Worm (Caenorhabditis elegans) whole organism, L1 larva: Measurements from ENCODE around the gene alr-1.

Experiments
- C16A3.4 ChIP-seq: fragments of 150-350 bp; optimal IDR thresholded peaks from 2 replicates; lab custom pipeline; 2014; ENCODE audit warnings: missing biosample characterization, missing genetic modification characterization
- F16B12.6 ChIP-seq: fragments of 150-350 bp; optimal IDR thresholded peaks from 2 replicates; lab custom pipeline; 2014; ENCODE audit warnings: missing biosample characterization, missing genetic modification characterization
- Y116A8C.19 ChIP-seq: sonication (generic microtip); optimal IDR thresholded peaks from 2 replicates; lab custom pipeline; 2016; ENCODE audit warnings: missing compliant biosample characterization, missing genetic modification characterization, borderline replicate concordance
- aly-2 ChIP-seq: fragments of 150-350 bp; optimal IDR thresholded peaks from 2 replicates; lab custom pipeline; 2014; ENCODE audit warnings: missing biosample characterization, missing genetic modification characterization
- ama-1 ChIP-seq: fragments of 150-350 bp; optimal IDR thresholded peaks from 2 replicates; lab custom pipeline; 2014
- ceh-63 ChIP-seq: fragments of 200-800 bp; sonication (Bioruptor generic); optimal IDR thresholded peaks from 2 replicates; lab custom pipeline; 2018; ENCODE audit warnings: mild to moderate bottlenecking, missing genetic modification characterization, missing compliant biosample characterization
- ceh-8 ChIP-seq: fragments of 200-800 bp; sonication (Bioruptor generic); optimal IDR thresholded peaks from 2 replicates; lab custom pipeline; 2018; ENCODE audit warnings: mild to moderate bottlenecking, missing genetic modification characterization, moderate library complexity, missing compliant biosample characterization
- ceh-90 ChIP-seq: sonication (generic microtip); optimal IDR thresholded peaks from 2 replicates; lab custom pipeline; 2016; ENCODE audit warnings: missing genetic modification characterization, missing compliant biosample characterization
- dpl-1 ChIP-seq, 3 experiments: fragments of 150-350 bp in 2 of 3; sonication (generic microtip) in 1 of 3; optimal IDR thresholded peaks; 2 replicates each; lab custom pipeline; 2014 to 2017; ENCODE audit warnings: missing biosample characterization in 3 of 3, missing genetic modification characterization in 3 of 3, missing genetic modification reagents in 3 of 3
- dsc-1 ChIP-seq: sonication (generic microtip); optimal IDR thresholded peaks from 2 replicates; lab custom pipeline; 2016; ENCODE audit warnings: mild to moderate bottlenecking, missing genetic modification characterization, missing compliant biosample characterization
- efl-3 ChIP-seq: fragments of 200-800 bp; sonication (Bioruptor generic); optimal IDR thresholded peaks from 2 replicates; lab custom pipeline; 2018; ENCODE audit warnings: mild to moderate bottlenecking, missing genetic modification characterization, missing compliant biosample characterization
- egl-27 ChIP-seq, 2 experiments: fragments of 150-350 bp in 1 of 2; sonication (generic microtip); optimal IDR thresholded peaks; 3 replicates each; lab custom pipeline; 2017 to 2018; ENCODE audit warnings: missing biosample characterization in 2 of 2, missing genetic modification characterization in 2 of 2, missing genetic modification reagents in 2 of 2
- elt-2 ChIP-seq: sonication (generic microtip); optimal IDR thresholded peaks from 2 replicates; lab custom pipeline; 2016; ENCODE audit warnings: missing genetic modification characterization, mild to moderate bottlenecking, inconsistent platforms, missing compliant biosample characterization, missing genetic modification reagents
- elt-3 ChIP-seq, 6 experiments: fragments of 150-350 bp in 1 of 6; sonication (generic microtip); optimal IDR thresholded peaks; 2 replicates each; lab custom pipeline; 2017 to 2018; ENCODE audit warnings: missing biosample characterization in 6 of 6, missing genetic modification characterization in 6 of 6, inconsistent platforms in 1 of 6
- ets-5 ChIP-seq: fragments of 200-800 bp; sonication (Bioruptor generic); IDR thresholded peaks from 2 replicates; pipeline ENCODE4 v1.3.6; 2022; ENCODE audit warnings: missing genetic modification characterization, missing compliant biosample characterization
- fkh-4 ChIP-seq: sonication (generic microtip); optimal IDR thresholded peaks from 2 replicates; lab custom pipeline; 2016; ENCODE audit warnings: missing compliant biosample characterization, missing genetic modification characterization, borderline replicate concordance
- grh-1 ChIP-seq: fragments of 200-800 bp; sonication (Bioruptor generic); IDR thresholded peaks from 2 replicates; pipeline ENCODE4 v1.3.6; 2022; ENCODE audit warnings: missing genetic modification reagents, missing genetic modification characterization, missing compliant biosample characterization
- hpl-2 ChIP-seq: fragments of 150-350 bp; optimal IDR thresholded peaks from 2 replicates; lab custom pipeline; 2014; ENCODE audit warnings: missing biosample characterization, missing genetic modification reagents, missing genetic modification characterization
- irx-1 ChIP-seq: sonication (generic microtip); optimal IDR thresholded peaks from 2 replicates; lab custom pipeline; 2016; ENCODE audit warnings: missing genetic modification characterization, missing compliant biosample characterization
- lin-14 ChIP-seq: fragments of 200-800 bp; sonication (Bioruptor generic); optimal IDR thresholded peaks from 2 replicates; lab custom pipeline; 2018; ENCODE audit warnings: mild to moderate bottlenecking, missing genetic modification characterization, moderate library complexity, missing compliant biosample characterization
- lin-15B ChIP-seq: fragments of 150-350 bp; sonication (generic microtip); optimal IDR thresholded peaks from 3 replicates; lab custom pipeline; 2014; ENCODE audit warnings: missing biosample characterization, missing genetic modification characterization
- lin-39 ChIP-seq: fragments of 150-350 bp; optimal IDR thresholded peaks from 2 replicates; lab custom pipeline; 2014; ENCODE audit warnings: missing biosample characterization, missing genetic modification reagents, missing genetic modification characterization
- lsy-2 ChIP-seq, 2 experiments: fragments of 150-350 bp; optimal IDR thresholded peaks; 2 replicates each; lab custom pipeline; 2014; ENCODE audit warnings: missing biosample characterization in 2 of 2, missing genetic modification characterization in 2 of 2
- mdl-1 ChIP-seq, 2 experiments: fragments of 150-350 bp; optimal IDR thresholded peaks; 2 replicates each; lab custom pipeline; 2014 to 2017; ENCODE audit warnings: missing biosample characterization in 2 of 2, missing genetic modification characterization in 2 of 2, inconsistent platforms in 1 of 2
- nhr-11 ChIP-seq: fragments of 150-350 bp; optimal IDR thresholded peaks from 2 replicates; lab custom pipeline; 2014; ENCODE audit warnings: missing biosample characterization, missing genetic modification characterization
- nhr-12 ChIP-seq: sonication (generic microtip); optimal IDR thresholded peaks from 2 replicates; lab custom pipeline; 2017; ENCODE audit warnings: missing biosample characterization, missing genetic modification characterization
- nhr-20 ChIP-seq: sonication (generic microtip); optimal IDR thresholded peaks from 2 replicates; lab custom pipeline; 2016; ENCODE audit warnings: mild to moderate bottlenecking, missing genetic modification characterization, missing compliant biosample characterization
- nhr-28 ChIP-seq: fragments of 150-350 bp; optimal IDR thresholded peaks from 2 replicates; lab custom pipeline; 2014; ENCODE audit warnings: missing biosample characterization, missing genetic modification characterization
- nhr-47 ChIP-seq: sonication (generic microtip); optimal IDR thresholded peaks from 2 replicates; lab custom pipeline; 2016; ENCODE audit warnings: mild to moderate bottlenecking, missing genetic modification characterization, moderate library complexity, missing compliant biosample characterization
- nhr-71 ChIP-seq: sonication (generic microtip); optimal IDR thresholded peaks from 2 replicates; lab custom pipeline; 2016; ENCODE audit warnings: mild to moderate bottlenecking, missing genetic modification characterization, moderate library complexity, missing compliant biosample characterization
- nhr-76 ChIP-seq: sonication (generic microtip); optimal IDR thresholded peaks from 2 replicates; lab custom pipeline; 2017; ENCODE audit warnings: missing biosample characterization, missing genetic modification characterization
- nhr-85 ChIP-seq: sonication (generic microtip); peaks from one replicate; lab custom pipeline; 2016; ENCODE audit warnings: missing genetic modification characterization, inconsistent platforms, missing compliant biosample characterization
- pag-3 ChIP-seq: sonication (generic microtip); optimal IDR thresholded peaks from 2 replicates; lab custom pipeline; 2017; ENCODE audit warnings: missing genetic modification characterization, mild to moderate bottlenecking, missing compliant biosample characterization, antibody characterized with exemption, borderline replicate concordance; ENCODE audit not compliant: insufficient read depth
- pax-3 ChIP-seq: fragments of 200-800 bp; sonication (Bioruptor generic); optimal IDR thresholded peaks from 2 replicates; lab custom pipeline; 2018; ENCODE audit warnings: mild to moderate bottlenecking, missing genetic modification characterization, moderate library complexity, missing compliant biosample characterization
- rnt-1 ChIP-seq: sonication (generic microtip); optimal IDR thresholded peaks from 2 replicates; lab custom pipeline; 2016; ENCODE audit warnings: mild to moderate bottlenecking, missing genetic modification characterization, moderate library complexity, missing compliant biosample characterization
- skn-1 ChIP-seq: fragments of 150-350 bp; optimal IDR thresholded peaks from 2 replicates; lab custom pipeline; 2014; ENCODE audit warnings: missing biosample characterization, missing genetic modification characterization
- snpc-4 ChIP-seq: fragments of 150-350 bp; optimal IDR thresholded peaks from 2 replicates; lab custom pipeline; 2014; ENCODE audit warnings: missing biosample characterization, missing genetic modification characterization
- sptf-1 ChIP-seq: fragments of 150-350 bp; optimal IDR thresholded peaks from 2 replicates; lab custom pipeline; 2014; ENCODE audit warnings: missing biosample characterization, missing genetic modification characterization
- swsn-7 ChIP-seq: sonication (generic microtip); optimal IDR thresholded peaks from 2 replicates; lab custom pipeline; 2016; ENCODE audit warnings: missing genetic modification characterization, missing compliant biosample characterization
- tbx-2 ChIP-seq: sonication (generic microtip); optimal IDR thresholded peaks from 2 replicates; lab custom pipeline; 2016; ENCODE audit warnings: missing genetic modification characterization, missing compliant biosample characterization
- unc-130 ChIP-seq: fragments of 150-350 bp; optimal IDR thresholded peaks from 2 replicates; lab custom pipeline; 2017; ENCODE audit warnings: missing biosample characterization, missing genetic modification characterization, inconsistent platforms
- unc-30 ChIP-seq: sonication (generic microtip); optimal IDR thresholded peaks from 2 replicates; lab custom pipeline; 2017; ENCODE audit warnings: missing biosample characterization, missing genetic modification characterization
- unc-86 ChIP-seq: sonication (generic microtip); optimal IDR thresholded peaks from 2 replicates; lab custom pipeline; 2016; ENCODE audit warnings: missing genetic modification characterization, missing compliant biosample characterization
- zag-1 ChIP-seq: fragments of 150-350 bp; optimal IDR thresholded peaks from 2 replicates; lab custom pipeline; 2014; ENCODE audit warnings: missing biosample characterization, missing genetic modification characterization
- zip-4 ChIP-seq: fragments of 200-800 bp; sonication (Bioruptor generic); optimal IDR thresholded peaks from 2 replicates; lab custom pipeline; 2018; ENCODE audit warnings: mild to moderate bottlenecking, missing genetic modification characterization, moderate library complexity, missing compliant biosample characterization

Gene alr-1

DNA sequence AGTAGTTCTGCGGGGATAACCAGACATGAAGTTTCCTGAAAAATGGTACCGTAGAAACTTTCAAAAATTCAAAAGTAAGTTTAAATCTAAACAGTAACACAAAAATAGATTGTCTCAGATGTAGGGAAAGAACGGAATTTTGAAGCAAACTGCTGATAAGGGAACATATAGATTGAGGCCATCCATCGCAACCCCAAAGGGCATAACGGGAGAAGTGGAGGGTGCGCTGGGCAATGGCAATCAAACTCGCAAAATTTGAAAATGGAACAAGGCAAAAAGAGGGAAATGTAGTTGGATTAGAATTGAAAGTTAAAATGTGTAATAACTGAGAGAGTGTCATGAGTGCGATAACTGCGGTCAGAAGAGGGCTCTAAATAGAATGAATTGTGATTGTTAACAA lies 22.2 kb downstream of the alr-1 start:
- TF ChIP-seq ets-5 (GFP tag; lab: Robert Waterston, UW) (no peak), mdl-1 (tag; optimal IDR thresholded peaks at IDR 0.05; lab: Kevin White, UChicago) (no peak), elt-2 (tag; lab: Kevin White, UChicago) (no peak), lin-14 (GFP tag; lab: Kevin White, UChicago) (no peak), tbx-2 (tag; lab: Kevin White, UChicago) (no peak), ceh-8 (GFP tag; lab: Kevin White, UChicago) (no peak), lin-39 (tag; lab: Kevin White, UChicago) (no peak), rnt-1 (tag; lab: Kevin White, UChicago) (no peak), snpc-4 (tag; lab: Kevin White, UChicago) (no peak), C16A3.4 (tag; lab: Kevin White, UChicago) (no peak), unc-130 (tag; lab: Kevin White, UChicago) (no peak), fkh-4 (no peak), sptf-1 (tag; lab: Kevin White, UChicago) (no peak), lin-15B (tag; lab: Kevin White, UChicago) (no peak), nhr-28 (tag; lab: Kevin White, UChicago) (no peak), Y116A8C.19 (tag; lab: Kevin White, UChicago) (no peak), pax-3 (tag; lab: Kevin White, UChicago) (no peak), nhr-76 (tag; lab: Kevin White, UChicago) (no peak)

DNA sequence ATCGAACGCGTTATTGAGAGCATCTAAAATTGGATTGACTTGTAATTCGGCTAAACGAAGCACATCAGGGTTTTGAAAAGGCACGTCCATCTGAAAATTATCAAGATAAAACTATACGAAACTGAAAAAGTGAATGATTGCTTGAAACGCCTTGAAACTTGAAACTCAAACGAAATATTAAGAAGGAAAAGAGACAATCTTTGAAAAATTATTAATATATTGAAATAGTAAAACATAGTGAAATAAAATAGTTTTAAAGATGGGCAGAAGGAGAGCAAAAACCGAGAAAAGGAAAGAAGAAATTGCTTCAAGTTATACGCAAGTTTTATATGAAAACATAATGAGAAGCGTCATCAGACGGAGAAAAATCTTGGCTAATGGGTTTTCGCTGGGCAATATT lies 27.3 kb downstream of the alr-1 start, which contains the start of gene W02H3.3:
TSS of gene W02H3.3 (minus strand) at position 101 of the 400 bp plus-strand sequence.
- TF ChIP-seq aly-2 (tag; lab: Kevin White, UChicago): no peak
- no peak for TF ChIP-seq nhr-20
- no peak for TF ChIP-seq F16B12.6 (tag; lab: Kevin White, UChicago)
- TF ChIP-seq rnt-1 (tag; lab: Kevin White, UChicago): no peak
- no peak for TF ChIP-seq zag-1
- TF ChIP-seq zip-4 (GFP tag; lab: Kevin White, UChicago): no peak
- TF ChIP-seq unc-30: no peak
- no peak for TF ChIP-seq nhr-28 (tag; lab: Kevin White, UChicago)

DNA sequence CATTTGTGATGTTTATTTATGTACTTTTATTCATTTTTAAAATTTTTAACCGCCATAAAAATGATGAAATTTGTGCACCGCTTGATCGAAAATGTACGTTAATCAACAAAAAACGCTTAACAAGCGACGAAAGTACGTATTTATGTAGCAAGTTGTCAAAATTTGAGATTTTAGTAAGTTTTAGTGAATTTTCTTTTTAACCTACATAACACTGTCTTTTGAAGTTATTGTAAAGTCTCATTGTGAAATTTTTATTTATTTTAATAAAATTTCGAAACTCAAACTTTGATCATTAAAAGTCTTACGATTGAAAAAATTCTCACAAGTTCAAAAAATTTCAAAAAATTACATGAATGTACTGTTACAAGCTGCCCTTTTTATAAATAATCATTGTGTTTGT lies 28.1 kb downstream of the alr-1 start:
- TF ChIP-seq unc-30 (no peak), swsn-7 (tag; lab: Kevin White, UChicago) (no peak), zip-4 (GFP tag; lab: Kevin White, UChicago) (no peak), sptf-1 (tag; lab: Kevin White, UChicago) (no peak), pax-3 (tag; lab: Kevin White, UChicago) (no peak)
- TF ChIP-seq, all 84 proteins: peak for 0

DNA sequence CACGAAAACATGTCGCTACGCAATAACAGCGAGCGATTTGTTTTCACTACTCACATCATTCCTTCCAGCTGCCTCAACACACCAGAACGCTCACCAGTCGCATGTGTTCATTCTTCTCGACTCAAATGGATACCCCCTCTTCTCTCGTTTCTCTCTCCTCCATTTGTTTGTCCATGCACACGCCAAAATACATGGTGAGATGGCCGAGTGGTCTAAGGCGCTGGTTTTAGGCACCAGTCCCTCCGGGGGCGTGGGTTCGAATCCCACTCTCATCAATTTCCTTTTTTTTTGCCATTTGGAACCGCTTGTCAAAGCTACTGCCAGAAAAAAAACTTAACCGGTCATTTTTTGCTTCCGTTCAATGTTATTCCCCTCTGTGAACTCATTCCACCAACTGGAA lies 29.9 kb downstream of the alr-1 start:
- TF ChIP-seq zag-1 (no peak), efl-3 (GFP tag; lab: Kevin White, UChicago) (no peak), ama-1 (lab: Kevin White, UChicago) (no peak), lin-39 (tag; lab: Kevin White, UChicago) (no peak), hpl-2 (GFP tag; lab: Kevin White, UChicago) (no peak), skn-1 (tag; lab: Kevin White, UChicago) (peak; percentile 52), nhr-11 (tag; lab: Kevin White, UChicago) (no peak), ceh-63 (GFP tag; lab: Kevin White, UChicago) (peak; percentile 6), nhr-47 (tag; lab: Kevin White, UChicago) (peak; percentile 87), nhr-20 (peak; percentile 68), elt-3 (tag; optimal IDR thresholded peaks at IDR 0.05; lab: Kevin White, UChicago) (peak in 1 of 6 experiments; percentile 49), dsc-1 (tag; lab: Kevin White, UChicago) (peak; percentile 83), mdl-1 (tag; optimal IDR thresholded peaks at IDR 0.05; lab: Kevin White, UChicago) (peak in 1 of 2 experiments; percentile 38), ceh-90 (no peak), rnt-1 (tag; lab: Kevin White, UChicago) (peak; percentile 66), swsn-7 (tag; lab: Kevin White, UChicago) (peak; percentile 73), lsy-2 (tag; optimal IDR thresholded peaks at IDR 0.05; lab: Kevin White, UChicago) (peak; percentile 10 to 20), lin-15B (tag; lab: Kevin White, UChicago) (no peak), grh-1 (GFP tag; lab: Robert Waterston, UW) (peak; percentile 47; the same call in 1 of the 2 replicates), lin-14 (GFP tag; lab: Kevin White, UChicago) (peak; percentile 58), egl-27 (tag; optimal IDR thresholded peaks at IDR 0.05; lab: Kevin White, UChicago) (peak in 1 of 2 experiments; percentile 40), unc-86 (tag; lab: Kevin White, UChicago) (peak; percentile 36), irx-1 (tag; lab: Kevin White, UChicago) (peak; percentile 27), C16A3.4 (tag; lab: Kevin White, UChicago) (no peak), pag-3 (no peak), nhr-85 (tag; lab: Kevin White, UChicago) (peak; percentile 80), unc-130 (tag; lab: Kevin White, UChicago) (peak; percentile 11), nhr-71 (tag; lab: Kevin White, UChicago) (peak; percentile 72), dpl-1 (GFP tag; optimal IDR thresholded peaks at IDR 0.05; lab: Kevin White, UChicago) (no peak), nhr-12 (tag; lab: Kevin White, UChicago) (no peak)
